Worm (Caenorhabditis elegans): Measurements from ENCODE around the gene F49F1.4.

ce11 chrIV:4093087-4093486 is 22.4 kb downstream of the F49F1.4 start:
- TF ChIP-seq flt-1 (GFP tag; IDR thresholded peaks at IDR 0.05) (no peak), ref-1 (GFP tag; conservative IDR thresholded peaks at IDR 0.05) (no peak)
